Worm (Caenorhabditis elegans): ENCODE results near the gene F46C5.7.

Gene F46C5.7

DNA sequence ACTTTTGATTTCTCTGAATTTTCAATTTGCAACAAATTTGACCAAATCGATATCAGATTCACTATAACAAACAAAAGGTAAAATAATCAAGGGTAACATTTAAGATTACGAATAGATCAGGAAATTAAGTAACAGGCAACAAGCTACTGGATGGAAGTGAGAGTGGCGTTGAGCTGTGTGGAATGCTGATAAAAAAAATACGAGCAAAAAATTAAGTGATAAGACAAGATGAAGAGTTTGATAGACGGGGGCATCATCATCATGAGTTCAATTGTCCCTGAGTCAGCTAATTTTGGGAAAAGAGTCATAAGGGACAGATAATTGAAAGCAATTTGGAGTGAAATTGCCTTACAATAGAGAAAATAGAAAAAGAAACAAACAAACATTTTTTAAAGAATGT lies 27.7 kb downstream of the F46C5.7 start:
- TF ChIP-seq unc-120 (tag; optimal IDR thresholded peaks at IDR 0.05; ENCODE audit: poor library complexity, severe bottlenecking) (no peak), mab-5 (tag; optimal IDR thresholded peaks at IDR 0.05) (no peak), ceh-83 (GFP tag; optimal IDR thresholded peaks at IDR 0.05) (no peak), pha-4 (tag; optimal IDR thresholded peaks at IDR 0.05) (no peak), nhr-12 (tag; optimal IDR thresholded peaks at IDR 0.05) (no peak), sem-2 (GFP tag; optimal IDR thresholded peaks at IDR 0.05) (no peak), ztf-11 (tag; optimal IDR thresholded peaks at IDR 0.05) (no peak), mep-1 (tag; optimal IDR thresholded peaks at IDR 0.05) (no peak), zip-8 (tag; optimal IDR thresholded peaks at IDR 0.05) (no peak)

DNA sequence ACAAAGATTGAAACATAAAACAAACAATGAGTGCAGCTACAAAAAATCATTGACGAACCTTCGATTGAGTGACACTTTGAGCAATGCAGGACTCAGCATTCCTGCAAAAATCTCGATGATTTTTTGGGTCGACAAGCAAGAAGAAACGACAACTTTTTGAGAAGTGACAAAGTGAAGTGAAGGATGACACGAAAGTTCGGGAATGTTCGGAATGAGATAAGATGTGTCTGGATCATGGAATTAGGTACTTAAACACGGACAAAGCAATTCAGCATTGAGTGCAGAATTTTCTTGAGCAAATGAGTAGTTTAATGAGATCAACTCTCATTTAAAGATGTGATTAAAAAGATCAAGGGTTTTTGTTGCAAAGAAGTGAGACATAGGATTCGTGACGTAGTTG lies 34.7 kb downstream of the F46C5.7 start, which contains the start of gene T07D4.2:
Gene T07D4.2 (minus strand): TSS at position 101 of the 400 bp plus-strand sequence.
- no peak for TF ChIP-seq ceh-83 (GFP tag; optimal IDR thresholded peaks at IDR 0.05)
- no peak for TF ChIP-seq lin-32 (GFP tag; optimal IDR thresholded peaks at IDR 0.05)
- TF ChIP-seq blmp-1 (tag; optimal IDR thresholded peaks at IDR 0.05): no peak
- no peak for TF ChIP-seq lin-13 (tag; optimal IDR thresholded peaks at IDR 0.05)
- no peak for TF ChIP-seq mep-1 (tag; optimal IDR thresholded peaks at IDR 0.05)
- TF ChIP-seq ham-2 (GFP tag; optimal IDR thresholded peaks at IDR 0.05): no peak
- no peak for TF ChIP-seq mls-2 (tag; optimal IDR thresholded peaks at IDR 0.05)
- no peak for TF ChIP-seq nhr-76 (tag; optimal IDR thresholded peaks at IDR 0.05)

DNA sequence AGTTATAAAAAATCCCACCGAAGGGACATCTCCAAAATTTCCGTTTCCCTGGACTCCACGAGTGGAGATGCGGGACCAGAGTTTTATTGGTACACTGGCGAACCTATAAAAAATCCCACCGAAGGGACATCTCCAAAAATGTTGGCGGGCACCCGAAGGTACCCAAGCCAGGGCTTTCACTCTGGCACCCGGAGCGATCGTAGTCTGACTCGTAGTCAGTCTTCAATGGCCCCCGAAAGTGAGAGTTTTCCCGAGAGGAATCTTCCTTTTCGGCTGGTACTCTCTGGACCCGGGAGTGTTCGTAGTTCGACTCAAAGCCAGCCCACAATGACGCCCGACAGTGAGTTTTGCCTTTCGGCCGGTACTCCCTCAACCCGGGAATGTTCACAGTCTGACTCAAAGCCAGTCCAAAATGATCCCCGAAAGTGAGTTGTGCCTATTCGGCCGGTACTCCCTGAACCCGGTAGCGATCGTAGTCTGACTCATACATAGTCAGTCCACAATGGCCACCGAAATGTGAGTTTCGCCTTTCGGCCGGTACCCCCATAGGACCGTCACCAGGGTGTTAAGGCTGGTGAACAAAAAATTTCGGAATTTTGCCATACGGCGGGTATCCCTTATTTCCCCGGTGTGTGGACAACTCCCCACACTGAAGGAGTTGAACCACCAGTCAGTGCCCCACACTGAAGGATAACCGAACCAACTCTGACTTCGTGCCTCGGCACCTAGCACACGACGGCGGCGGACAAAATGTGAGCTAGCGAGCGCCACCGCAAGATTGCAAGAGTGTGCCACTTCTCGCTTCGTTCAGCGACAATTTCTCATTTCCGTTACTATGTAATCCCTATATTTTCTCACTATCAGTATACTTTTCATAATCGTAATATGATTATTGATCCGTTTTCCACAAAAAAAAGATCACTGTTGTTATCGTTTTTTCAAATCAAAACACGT lies 38.2 kb downstream of the F46C5.7 start:
- TF ChIP-seq nhr-2 (tag; optimal IDR thresholded peaks at IDR 0.05) (peak; percentile 1), nhr-76 (tag; optimal IDR thresholded peaks at IDR 0.05) (no peak), flh-1 (GFP tag; optimal IDR thresholded peaks at IDR 0.05) (no peak), lsy-2 (tag; optimal IDR thresholded peaks at IDR 0.05) (no peak)

DNA sequence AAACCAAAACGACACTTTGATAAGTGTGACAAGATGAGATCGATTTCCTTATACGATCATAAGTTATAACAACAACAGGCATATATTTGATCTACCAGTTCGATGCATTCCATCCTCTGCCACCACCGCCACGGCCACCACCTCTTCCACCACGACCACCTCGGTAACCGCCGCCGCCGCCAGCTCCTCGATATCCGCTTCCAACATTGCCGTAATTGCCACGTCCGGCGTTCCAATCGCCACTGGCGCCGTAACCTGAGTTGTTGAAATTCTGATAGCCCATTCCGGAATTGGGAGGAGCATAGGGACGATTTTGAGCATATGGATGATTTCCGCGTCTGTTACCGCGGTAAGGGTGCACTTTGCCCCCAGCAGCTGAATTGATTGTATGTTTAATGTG lies 39.4 kb downstream of the F46C5.7 start:
- no peak for TF ChIP-seq unc-62 (GFP tag; optimal IDR thresholded peaks at IDR 0.05)
- TF ChIP-seq ceh-43 (GFP tag; optimal IDR thresholded peaks at IDR 0.05): no peak
- TF ChIP-seq ham-2 (GFP tag; optimal IDR thresholded peaks at IDR 0.05): no peak
- no peak for TF ChIP-seq tbx-8 (GFP tag; optimal IDR thresholded peaks at IDR 0.05)
- TF ChIP-seq unc-120 (tag; optimal IDR thresholded peaks at IDR 0.05; ENCODE audit: poor library complexity, severe bottlenecking): no peak
- no peak for TF ChIP-seq nhr-76 (tag; optimal IDR thresholded peaks at IDR 0.05)
- TF ChIP-seq hlh-1 (tag; optimal IDR thresholded peaks at IDR 0.05): no peak
- TF ChIP-seq sptf-1 (tag; optimal IDR thresholded peaks at IDR 0.05): no peak
- no peak for TF ChIP-seq nhr-2 (tag; optimal IDR thresholded peaks at IDR 0.05)
- TF ChIP-seq drap-1 (GFP tag; optimal IDR thresholded peaks at IDR 0.05): no peak
- no peak for TF ChIP-seq bed-3 (GFP tag; optimal IDR thresholded peaks at IDR 0.05)
- TF ChIP-seq unc-39 (tag; optimal IDR thresholded peaks at IDR 0.05): no peak
- no peak for TF ChIP-seq lin-13 (tag; optimal IDR thresholded peaks at IDR 0.05)
- TF ChIP-seq ceh-83 (GFP tag; optimal IDR thresholded peaks at IDR 0.05): no peak
- TF ChIP-seq mab-5 (tag; optimal IDR thresholded peaks at IDR 0.05): no peak
- TF ChIP-seq cnd-1 (tag; optimal IDR thresholded peaks at IDR 0.05): no peak
- TF ChIP-seq M03D4.4 (tag; optimal IDR thresholded peaks at IDR 0.05): no peak
- TF ChIP-seq nhr-237 (tag; optimal IDR thresholded peaks at IDR 0.05): no peak
- TF ChIP-seq mls-2 (tag; optimal IDR thresholded peaks at IDR 0.05): no peak

DNA sequence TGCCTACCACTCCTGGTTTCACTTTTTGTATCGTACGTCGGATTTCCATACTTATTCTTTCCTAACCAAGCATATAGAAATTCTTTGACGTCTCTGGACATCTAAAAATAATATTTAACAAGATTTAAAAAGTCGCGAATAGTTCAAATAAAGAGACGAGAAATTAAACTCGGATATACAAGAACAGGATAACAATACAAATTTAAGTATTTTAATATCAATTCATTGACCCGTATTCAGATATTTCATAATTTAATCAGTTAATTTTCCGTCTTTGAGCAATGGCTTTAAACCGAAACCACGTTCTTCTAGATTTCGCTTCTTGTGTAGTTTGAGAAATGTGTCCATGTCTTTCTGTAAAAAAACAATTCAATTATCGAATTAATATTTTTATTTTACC lies 44.4 kb downstream of the F46C5.7 start, which contains the start of gene rha-1:
Gene rha-1 (minus strand): TSS at position 101 of the 400 bp plus-strand sequence.
- TF ChIP-seq ceh-83 (GFP tag; optimal IDR thresholded peaks at IDR 0.05) (no peak), ztf-11 (tag; optimal IDR thresholded peaks at IDR 0.05) (no peak), nhr-237 (tag; optimal IDR thresholded peaks at IDR 0.05) (no peak), lin-32 (GFP tag; optimal IDR thresholded peaks at IDR 0.05) (no peak), mls-2 (tag; optimal IDR thresholded peaks at IDR 0.05) (no peak), mep-1 (tag; optimal IDR thresholded peaks at IDR 0.05) (no peak), drap-1 (GFP tag; optimal IDR thresholded peaks at IDR 0.05) (no peak), ham-2 (GFP tag; optimal IDR thresholded peaks at IDR 0.05) (no peak)
